Worm (Caenorhabditis elegans) whole organism, young adult: ENCODE data around the gene comt-3.
A peak's percentile ranks its signal among the peaks of the same experiment; 100 is the strongest.

Source experiments
- C06A6.2 ChIP-seq: fragments of 200-800 bp; sonication (Bioruptor generic); conservative IDR thresholded peaks from 2 replicates; pipeline ENCODE4 v1.3.6; 2022; ENCODE audit warnings: missing genetic modification characterization, missing compliant biosample characterization
- F33H1.4 ChIP-seq: fragments of 200-800 bp; sonication (Bioruptor generic); IDR thresholded peaks from 2 replicates; pipeline ENCODE4 v1.3.6; 2022; ENCODE audit warnings: missing genetic modification reagents, missing genetic modification characterization, missing compliant biosample characterization
- F55B11.4 ChIP-seq: sonication (generic microtip); optimal IDR thresholded peaks from 2 replicates; lab custom pipeline; 2016; ENCODE audit warnings: missing compliant biosample characterization, missing genetic modification characterization, borderline replicate concordance; ENCODE audit not compliant: insufficient read depth
- F57C9.4 ChIP-seq: sonication (generic microtip); optimal IDR thresholded peaks from 2 replicates; lab custom pipeline; 2017; ENCODE audit warnings: mild to moderate bottlenecking, missing genetic modification characterization, missing compliant biosample characterization
- K12H6.12 ChIP-seq: fragments of 200-800 bp; sonication (Bioruptor generic); optimal IDR thresholded peaks from 2 replicates; lab custom pipeline; 2018; ENCODE audit warnings: mild to moderate bottlenecking, missing genetic modification characterization, missing compliant biosample characterization
- T07F8.4 ChIP-seq: sonication (generic microtip); optimal IDR thresholded peaks from 2 replicates; lab custom pipeline; 2016; ENCODE audit warnings: mild to moderate bottlenecking, missing genetic modification characterization, moderate library complexity, missing compliant biosample characterization
- Y53G8AR.9 ChIP-seq: fragments of 200-800 bp; sonication (Bioruptor generic); conservative IDR thresholded peaks from 2 replicates; pipeline ENCODE4 v1.3.6; 2022; ENCODE audit warnings: missing genetic modification reagents, missing genetic modification characterization, missing compliant biosample characterization
- Y67H2A.10 ChIP-seq: fragments of 200-800 bp; sonication (Bioruptor generic); conservative IDR thresholded peaks from 2 replicates; pipeline ENCODE4 v1.3.6; 2022; ENCODE audit warnings: missing genetic modification reagents, missing genetic modification characterization, missing compliant biosample characterization
- Y79H2A.3 ChIP-seq: fragments of 200-800 bp; sonication (Bioruptor generic); conservative IDR thresholded peaks from 2 replicates; pipeline ENCODE4 v1.3.6; 2022; ENCODE audit warnings: missing genetic modification reagents, missing genetic modification characterization, missing compliant biosample characterization
- ama-1 ChIP-seq, 3 experiments: fragments of 150-350 bp in 1 of 3; sonication (generic microtip) in 2 of 3; optimal IDR thresholded peaks; 2 replicates each; lab custom pipeline; 2014 to 2018; ENCODE audit warnings: missing biosample characterization in 2 of 3, missing genetic modification characterization in 2 of 3, missing genetic modification reagents in 2 of 3
- attf-3 ChIP-seq: fragments of 200-800 bp; sonication (Bioruptor generic); conservative IDR thresholded peaks from 2 replicates; pipeline ENCODE4 v1.3.6; 2022; ENCODE audit warnings: missing genetic modification reagents, missing genetic modification characterization, missing compliant biosample characterization
- attf-5 ChIP-seq: fragments of 200-800 bp; sonication (Bioruptor generic); optimal IDR thresholded peaks from 2 replicates; lab custom pipeline; 2018; ENCODE audit warnings: mild to moderate bottlenecking, missing genetic modification characterization, missing compliant biosample characterization
- attf-6 ChIP-seq: fragments of 200-800 bp; sonication (Bioruptor generic); IDR thresholded peaks from 2 replicates; pipeline ENCODE4 v1.3.6; 2022; ENCODE audit warnings: missing genetic modification reagents, missing genetic modification characterization, missing compliant biosample characterization
- bed-2 ChIP-seq: fragments of 200-800 bp; sonication (Bioruptor generic); IDR thresholded peaks from 2 replicates; pipeline ENCODE4 v1.3.6; 2022; ENCODE audit warnings: missing genetic modification reagents, missing genetic modification characterization, missing compliant biosample characterization
- cebp-1 ChIP-seq, 2 experiments: fragments of 200-800 bp in 1 of 2; sonication (Bioruptor generic) in 1 of 2; sonication (generic microtip) in 1 of 2; IDR thresholded peaks in 1 of 2; optimal IDR thresholded peaks in 1 of 2; 2 replicates each; pipeline versions ENCODE4 v1.3.6 to Lab custom; 2017 to 2022; ENCODE audit warnings: missing compliant biosample characterization in 2 of 2, missing genetic modification characterization in 2 of 2, mild to moderate bottlenecking in 1 of 2, missing genetic modification reagents in 1 of 2, moderate library complexity in 1 of 2
- ceh-27 ChIP-seq: fragments of 200-800 bp; sonication (Bioruptor generic); optimal IDR thresholded peaks from 2 replicates; lab custom pipeline; 2018; ENCODE audit warnings: mild to moderate bottlenecking, missing genetic modification characterization, moderate library complexity, missing compliant biosample characterization
- ceh-40 ChIP-seq: fragments of 200-800 bp; sonication (Bioruptor generic); IDR thresholded peaks from 2 replicates; pipeline ENCODE4 v1.3.6; 2022; ENCODE audit warnings: missing genetic modification characterization, missing compliant biosample characterization
- ceh-91 ChIP-seq: fragments of 200-800 bp; sonication (Bioruptor generic); IDR thresholded peaks from 2 replicates; pipeline ENCODE4 v1.3.6; 2022; ENCODE audit warnings: missing genetic modification reagents, missing genetic modification characterization, missing compliant biosample characterization
- chd-7 ChIP-seq: sonication (generic microtip); optimal IDR thresholded peaks from 2 replicates; lab custom pipeline; 2016; ENCODE audit warnings: mild to moderate bottlenecking, missing genetic modification characterization, moderate library complexity, missing compliant biosample characterization
- dox-1 ChIP-seq: fragments of 200-800 bp; sonication (Bioruptor generic); IDR thresholded peaks from 2 replicates; pipeline ENCODE4 v1.3.6; 2022; ENCODE audit warnings: missing genetic modification reagents, missing genetic modification characterization, missing compliant biosample characterization
- dpl-1 ChIP-seq: fragments of 150-350 bp; optimal IDR thresholded peaks from 2 replicates; lab custom pipeline; 2014; ENCODE audit warnings: missing biosample characterization, missing genetic modification reagents, missing genetic modification characterization
- egrh-3 ChIP-seq: fragments of 200-800 bp; sonication (Bioruptor generic); IDR thresholded peaks from 2 replicates; pipeline ENCODE4 v1.3.6; 2022; ENCODE audit warnings: missing genetic modification reagents, missing genetic modification characterization, missing compliant biosample characterization
- ekl-4 ChIP-seq: fragments of 200-800 bp; sonication (Bioruptor generic); IDR thresholded peaks from 2 replicates; pipeline ENCODE4 v1.3.6; 2022; ENCODE audit warnings: missing genetic modification reagents, missing genetic modification characterization, missing compliant biosample characterization
- lin-26 ChIP-seq: fragments of 200-800 bp; sonication (Bioruptor generic); IDR thresholded peaks from 2 replicates; pipeline ENCODE4 v1.3.6; 2022; ENCODE audit warnings: missing genetic modification reagents, missing genetic modification characterization, missing compliant biosample characterization
- lin-40 ChIP-seq: sonication (generic microtip); optimal IDR thresholded peaks from 2 replicates; lab custom pipeline; 2016; ENCODE audit warnings: missing genetic modification characterization, mild to moderate bottlenecking, missing compliant biosample characterization, missing genotype, missing genetic modification reagents
- madf-10 ChIP-seq: sonication (generic microtip); optimal IDR thresholded peaks from 2 replicates; lab custom pipeline; 2016; ENCODE audit warnings: mild to moderate bottlenecking, missing genetic modification characterization, missing compliant biosample characterization
- madf-3 ChIP-seq: fragments of 200-800 bp; sonication (Bioruptor generic); IDR thresholded peaks from 2 replicates; pipeline ENCODE4 v1.3.6; 2022; ENCODE audit warnings: missing genetic modification reagents, missing genetic modification characterization, missing compliant biosample characterization
- madf-6 ChIP-seq: fragments of 200-800 bp; sonication (Bioruptor generic); IDR thresholded peaks from 2 replicates; pipeline ENCODE4 v1.3.6; 2022; ENCODE audit warnings: missing genetic modification reagents, missing genetic modification characterization, missing compliant biosample characterization
- mcd-1 ChIP-seq: fragments of 200-800 bp; sonication (Bioruptor generic); IDR thresholded peaks from 2 replicates; pipeline ENCODE4 v1.3.6; 2022; ENCODE audit warnings: missing genetic modification reagents, missing genetic modification characterization, missing compliant biosample characterization
- mes-4 ChIP-seq: sonication (generic microtip); optimal IDR thresholded peaks from 2 replicates; lab custom pipeline; 2016; ENCODE audit warnings: missing genotype, missing genetic modification characterization, missing compliant biosample characterization
- mxl-1 ChIP-seq: sonication (generic microtip); optimal IDR thresholded peaks from 2 replicates; lab custom pipeline; 2016; ENCODE audit warnings: missing genetic modification characterization, missing compliant biosample characterization
- nfyb-1 ChIP-seq: fragments of 200-800 bp; sonication (Bioruptor generic); IDR thresholded peaks from 2 replicates; pipeline ENCODE4 v1.3.6; 2022; ENCODE audit warnings: missing genetic modification reagents, missing genetic modification characterization, missing compliant biosample characterization
- pbrm-1 ChIP-seq: fragments of 200-800 bp; sonication (Bioruptor generic); IDR thresholded peaks from 2 replicates; pipeline ENCODE4 v1.3.6; 2022; ENCODE audit warnings: missing genetic modification reagents, missing genetic modification characterization, missing compliant biosample characterization
- rec-8 ChIP-seq, 2 experiments: sonication (generic microtip); optimal IDR thresholded peaks; 2 replicates each; lab custom pipeline; 2016; ENCODE audit warnings: mild to moderate bottlenecking in 2 of 2, missing genetic modification characterization in 2 of 2, missing genetic modification reagents in 2 of 2, missing genotype in 2 of 2, missing biosample characterization in 1 of 2, missing compliant biosample characterization in 1 of 2, moderate library complexity in 1 of 2
- snpc-1.3 ChIP-seq: sonication (generic microtip); optimal IDR thresholded peaks from 2 replicates; lab custom pipeline; 2017; ENCODE audit warnings: missing genetic modification characterization, mild to moderate bottlenecking, missing compliant biosample characterization, antibody characterized with exemption, moderate library complexity, missing genotype, missing genetic modification reagents; ENCODE audit not compliant: insufficient read depth
- snpc-3.4 ChIP-seq: sonication (generic microtip); optimal IDR thresholded peaks from 2 replicates; lab custom pipeline; 2017; ENCODE audit warnings: missing genetic modification characterization, mild to moderate bottlenecking, missing compliant biosample characterization, antibody characterized with exemption, moderate library complexity, missing genotype, missing genetic modification reagents
- tbp1 ChIP-seq: fragments of 200-800 bp; sonication (Bioruptor generic); optimal IDR thresholded peaks from 2 replicates; lab custom pipeline; 2018; ENCODE audit warnings: mild to moderate bottlenecking, missing genetic modification characterization, missing compliant biosample characterization
- tlf-1 ChIP-seq: fragments of 200-800 bp; sonication (Bioruptor generic); optimal IDR thresholded peaks from 2 replicates; lab custom pipeline; 2018; ENCODE audit warnings: mild to moderate bottlenecking, missing genetic modification characterization, missing compliant biosample characterization
- unc-62 ChIP-seq: fragments of 150-350 bp; optimal IDR thresholded peaks from 2 replicates; lab custom pipeline; 2014; ENCODE audit warnings: missing biosample characterization, missing genetic modification reagents, missing genetic modification characterization
- zfh-2 ChIP-seq: fragments of 200-800 bp; sonication (Bioruptor generic); conservative IDR thresholded peaks from 2 replicates; pipeline ENCODE4 v1.3.6; 2022; ENCODE audit warnings: missing genetic modification reagents, missing genetic modification characterization, missing compliant biosample characterization
- zim-3 ChIP-seq: sonication (generic microtip); optimal IDR thresholded peaks from 2 replicates; lab custom pipeline; 2017; ENCODE audit warnings: mild to moderate bottlenecking, missing genetic modification characterization, moderate library complexity, missing compliant biosample characterization
- ztf-18 ChIP-seq: sonication (generic microtip); optimal IDR thresholded peaks from 2 replicates; lab custom pipeline; 2016; ENCODE audit warnings: missing genotype, mild to moderate bottlenecking, missing genetic modification characterization, missing compliant biosample characterization

comt-3 gene

ce11 chrV:2067985-2068499 is 10.7 kb downstream of the comt-3 start, which contains the start of gene lbp-9 (continued):
- TF ChIP-seq F55B11.4 (tag; lab: Kevin White, UChicago), result no peak
- TF ChIP-seq cebp-1 (GFP tag; IDR thresholded peaks at IDR 0.05; lab: Robert Waterston, UW), result peak; percentile 67
- peak; percentile 96 for TF ChIP-seq cebp-1 (tag; optimal IDR thresholded peaks at IDR 0.05; lab: Kevin White, UChicago)
- TF ChIP-seq zim-3 (tag; lab: Kevin White, UChicago), result peak; percentile 33
- no peak for TF ChIP-seq ceh-27 (GFP tag; lab: Kevin White, UChicago)
- peak; percentile 67; the same call in 1 of the 2 replicates for TF ChIP-seq dox-1
- TF ChIP-seq attf-3, result no peak
- TF ChIP-seq Y67H2A.10 (GFP tag; lab: Robert Waterston, UW), result no peak
- TF ChIP-seq mxl-1, result no peak
- TF ChIP-seq attf-5 (GFP tag; lab: Kevin White, UChicago), result peak; percentile 79
- TF ChIP-seq ceh-40 (GFP tag; lab: Robert Waterston, UW), result peak; percentile 80
- TF ChIP-seq madf-10, result peak; percentile 34
- no peak for TF ChIP-seq F57C9.4
- TF ChIP-seq ceh-91 (GFP tag; lab: Robert Waterston, UW), result no peak
- peak; percentile 71; the same call in 1 of the 2 replicates for TF ChIP-seq Y79H2A.3 (GFP tag; lab: Robert Waterston, UW)
- peak; percentile 44 for TF ChIP-seq ztf-18 (tag; lab: Kevin White, UChicago)
- peak; percentile 94 for TF ChIP-seq zfh-2 (GFP tag; lab: Robert Waterston, UW)
- 0 out of 2 replicates have a peak, but pooled peaks have one; percentile 67 for TF ChIP-seq pbrm-1 (GFP tag; lab: Robert Waterston, UW)
- TF ChIP-seq C06A6.2, result 0 out of 2 replicates have a peak, but pooled peaks have one; percentile 34
- TF ChIP-seq F33H1.4 (GFP tag; lab: Robert Waterston, UW), result no peak
- no peak for TF ChIP-seq Y53G8AR.9 (GFP tag; lab: Robert Waterston, UW)
- no peak for TF ChIP-seq mes-4
- no peak for TF ChIP-seq bed-2
- no peak for TF ChIP-seq dpl-1
- no peak for TF ChIP-seq unc-62 (GFP tag; lab: Kevin White, UChicago)
- peak; percentile 41 for TF ChIP-seq egrh-3 (GFP tag; lab: Robert Waterston, UW)
- TF ChIP-seq chd-7, result peak; percentile 36
- TF ChIP-seq T07F8.4, result peak; percentile 60
- TF ChIP-seq ama-1 (optimal IDR thresholded peaks at IDR 0.05; lab: Kevin White, UChicago), result peak; percentile 34
- no peak for TF ChIP-seq ama-1 (GFP tag; optimal IDR thresholded peaks at IDR 0.05; lab: Kevin White, UChicago)
- TF ChIP-seq tlf-1 (GFP tag; lab: Kevin White, UChicago), result no peak
- TF ChIP-seq mcd-1 (GFP tag; lab: Robert Waterston, UW), result peak; percentile 19; the same call in 1 of the 2 replicates
- no peak for TF ChIP-seq snpc-1.3 (tag; lab: Kevin White, UChicago)
- TF ChIP-seq K12H6.12 (tag; lab: Kevin White, UChicago), result peak; percentile 61
- TF ChIP-seq lin-40 (tag; lab: Kevin White, UChicago), result peak; percentile 2
- TF ChIP-seq nfyb-1, result 0 out of 2 replicates have a peak, but pooled peaks have one; percentile 46

- TF ChIP-seq F33H1.4 (GFP tag; lab: Robert Waterston, UW), result 0 out of 2 replicates have a peak, but pooled peaks have one; percentile 7
- TF ChIP-seq rec-8 (tag; optimal IDR thresholded peaks at IDR 0.05; lab: Kevin White, UChicago), result no peak
- peak; percentile 50 for TF ChIP-seq madf-6 (GFP tag; lab: Robert Waterston, UW)
- TF ChIP-seq zfh-2 (GFP tag; lab: Robert Waterston, UW), result peak; percentile 62
- TF ChIP-seq snpc-3.4, result peak; percentile 13
- TF ChIP-seq ama-1 (optimal IDR thresholded peaks at IDR 0.05; lab: Kevin White, UChicago), result no peak
- no peak for TF ChIP-seq ama-1 (GFP tag; optimal IDR thresholded peaks at IDR 0.05; lab: Kevin White, UChicago)
- peak; percentile 7; the same call in 1 of the 2 replicates for TF ChIP-seq lin-26 (GFP tag; lab: Robert Waterston, UW)
- peak; percentile 8 for TF ChIP-seq mxl-1
- TF ChIP-seq attf-6 (GFP tag; lab: Robert Waterston, UW), result 0 out of 2 replicates have a peak, but pooled peaks have one; percentile 40
- TF ChIP-seq dox-1, result peak; percentile 32; the same call in 1 of the 2 replicates
- peak; percentile 58 for TF ChIP-seq ekl-4
- no peak for TF ChIP-seq Y79H2A.3 (GFP tag; lab: Robert Waterston, UW)
- peak; percentile 52; the same call in 1 of the 2 replicates for TF ChIP-seq madf-3 (GFP tag; lab: Robert Waterston, UW)
- TF ChIP-seq tbp1 (GFP tag; lab: Kevin White, UChicago), result peak; percentile 8
- TF ChIP-seq snpc-1.3 (tag; lab: Kevin White, UChicago), result peak; percentile 28
Observed at ce11 chrV:2068728-2069443, 11.5 kb downstream of the comt-3 start.
